Fruit fly (Drosophila melanogaster) whole organism, embryonic: ENCODE results near the gene Jhbp1.

Source experiments
- Abd-B ChIP-seq: fragments of 200-800 bp; sonication (Bioruptor generic); optimal IDR thresholded peaks from 2 replicates; lab custom pipeline; 2018; ENCODE audit warnings: missing biosample characterization, mild to moderate bottlenecking, missing genetic modification characterization, moderate library complexity
- Asciz ChIP-seq: fragments of 200-800 bp; sonication (Bioruptor generic); optimal IDR thresholded peaks from 2 replicates; lab custom pipeline; 2017; ENCODE audit warnings: missing biosample characterization, mild to moderate bottlenecking, missing genetic modification characterization, missing genetic modification reagents
- Atf-2 ChIP-seq: fragments of 200-800 bp; sonication (Bioruptor generic); optimal IDR thresholded peaks from 2 replicates; lab custom pipeline; 2016; ENCODE audit warnings: missing biosample characterization, missing genetic modification characterization
- C15 ChIP-seq: fragments of 200-800 bp; sonication (Bioruptor generic); IDR thresholded peaks from 3 replicates; pipeline ENCODE4 v1.3.6; 2022; ENCODE audit warnings: missing biosample characterization, missing genetic modification characterization
- CG10979 ChIP-seq: fragments of 200-800 bp; sonication (Bioruptor generic); optimal IDR thresholded peaks from 2 replicates; lab custom pipeline; 2018; ENCODE audit warnings: missing biosample characterization, mild to moderate bottlenecking, missing genetic modification characterization, moderate library complexity
- CG11504 ChIP-seq: fragments of 200-800 bp; sonication (Bioruptor generic); optimal IDR thresholded peaks from 3 replicates; lab custom pipeline; 2019; ENCODE audit warnings: missing biosample characterization, mild to moderate bottlenecking, missing genetic modification characterization, moderate library complexity
- CG12391 ChIP-seq: fragments of 200-800 bp; sonication (Bioruptor generic); optimal IDR thresholded peaks from 3 replicates; lab custom pipeline; 2018; ENCODE audit warnings: missing biosample characterization, mild to moderate bottlenecking, missing genetic modification characterization, moderate library complexity
- CG14667 ChIP-seq: fragments of 200-800 bp; sonication (Bioruptor generic); IDR thresholded peaks from 2 replicates; pipeline ENCODE4 v1.3.6; 2022; ENCODE audit warnings: missing biosample characterization, missing genetic modification characterization
- CG14965 ChIP-seq: fragments of 200-800 bp; sonication (Bioruptor generic); optimal IDR thresholded peaks from 2 replicates; lab custom pipeline; 2016; ENCODE audit warnings: missing biosample characterization, missing genetic modification characterization, borderline replicate concordance
- CG15479 ChIP-seq: fragments of 200-800 bp; sonication (Bioruptor generic); optimal IDR thresholded peaks from 3 replicates; lab custom pipeline; 2019; ENCODE audit warnings: missing biosample characterization, mild to moderate bottlenecking, missing genetic modification characterization, moderate library complexity
- CG15696 ChIP-seq: fragments of 200-800 bp; sonication (Bioruptor generic); optimal IDR thresholded peaks from 2 replicates; lab custom pipeline; 2019; ENCODE audit warnings: missing biosample characterization, mild to moderate bottlenecking, missing genetic modification characterization, moderate library complexity
- CG1603 ChIP-seq: fragments of 200-800 bp; sonication (Bioruptor generic); optimal IDR thresholded peaks from 2 replicates; lab custom pipeline; 2019; ENCODE audit warnings: missing biosample characterization, mild to moderate bottlenecking, missing genetic modification characterization, moderate library complexity
- CG16863 ChIP-seq: fragments of 200-800 bp; sonication (Bioruptor generic); optimal IDR thresholded peaks from 3 replicates; lab custom pipeline; 2016; ENCODE audit warnings: missing biosample characterization, missing genetic modification characterization
- CG17328 ChIP-seq: fragments of 200-800 bp; sonication (Bioruptor generic); IDR thresholded peaks from 2 replicates; pipeline ENCODE4 v1.3.6; 2022; ENCODE audit warnings: missing biosample characterization, missing genetic modification characterization
- CG17802 ChIP-seq: fragments of 200-800 bp; sonication (Bioruptor generic); optimal IDR thresholded peaks from 2 replicates; lab custom pipeline; 2018; ENCODE audit warnings: missing biosample characterization, mild to moderate bottlenecking, missing genetic modification characterization, moderate library complexity
- CG18764 ChIP-seq: fragments of 200-800 bp; sonication (Bioruptor generic); optimal IDR thresholded peaks from 3 replicates; lab custom pipeline; 2016; ENCODE audit warnings: missing biosample characterization, missing genetic modification characterization
- CG2116 ChIP-seq: fragments of 200-800 bp; sonication (Bioruptor generic); optimal IDR thresholded peaks from 3 replicates; lab custom pipeline; 2018; ENCODE audit warnings: missing biosample characterization, mild to moderate bottlenecking, missing genetic modification characterization
- CG31224 ChIP-seq: fragments of 200-800 bp; sonication (Bioruptor generic); IDR thresholded peaks from 2 replicates; pipeline ENCODE4 v1.3.6; 2022; ENCODE audit warnings: missing biosample characterization, missing genetic modification characterization
- CG31365 ChIP-seq: fragments of 200-800 bp; sonication (Bioruptor generic); optimal IDR thresholded peaks from 2 replicates; lab custom pipeline; 2018; ENCODE audit warnings: missing biosample characterization, mild to moderate bottlenecking, missing genetic modification characterization
- CG3281 ChIP-seq: fragments of 200-800 bp; sonication (Bioruptor generic); optimal IDR thresholded peaks from 3 replicates; lab custom pipeline; 2017; ENCODE audit warnings: missing biosample characterization, mild to moderate bottlenecking, missing genetic modification characterization
- CG3838 ChIP-seq: fragments of 200-800 bp; sonication (Bioruptor generic); optimal IDR thresholded peaks from 3 replicates; lab custom pipeline; 2016; ENCODE audit warnings: missing biosample characterization, missing genetic modification characterization
- CG43689 ChIP-seq: fragments of 200-800 bp; sonication (Bioruptor generic); IDR thresholded peaks from 2 replicates; pipeline ENCODE4 v1.3.6; 2022; ENCODE audit warnings: missing biosample characterization, missing genetic modification characterization
- CG4854 ChIP-seq: fragments of 200-800 bp; sonication (Bioruptor generic); optimal IDR thresholded peaks from 2 replicates; lab custom pipeline; 2016; ENCODE audit warnings: missing biosample characterization, missing genetic modification characterization, inconsistent platforms
- CG7556 ChIP-seq: fragments of 200-800 bp; sonication (Bioruptor generic); optimal IDR thresholded peaks from 2 replicates; lab custom pipeline; 2017; ENCODE audit warnings: missing biosample characterization, mild to moderate bottlenecking, missing genetic modification characterization
- CG7928 ChIP-seq: fragments of 200-800 bp; sonication (Bioruptor generic); optimal IDR thresholded peaks from 2 replicates; lab custom pipeline; 2017; ENCODE audit warnings: missing biosample characterization, mild to moderate bottlenecking, missing genetic modification characterization
- CG8944 ChIP-seq: fragments of 200-800 bp; sonication (Bioruptor generic); optimal IDR thresholded peaks from 3 replicates; lab custom pipeline; 2016; ENCODE audit warnings: missing biosample characterization, missing genetic modification characterization
- H2.0 ChIP-seq: fragments of 200-800 bp; sonication (Bioruptor generic); IDR thresholded peaks from 2 replicates; pipeline ENCODE4 v1.3.6; 2022; ENCODE audit warnings: missing biosample characterization, missing genetic modification characterization
- HLH4C ChIP-seq: fragments of 200-800 bp; sonication (Bioruptor generic); IDR thresholded peaks from 3 replicates; pipeline ENCODE4 v1.3.6; 2022; ENCODE audit warnings: missing biosample characterization, missing genetic modification characterization; ENCODE audit not compliant: partially characterized antibody
- Hmr ChIP-seq: fragments of 200-800 bp; sonication (Bioruptor generic); optimal IDR thresholded peaks from 3 replicates; lab custom pipeline; 2017; ENCODE audit warnings: mild to moderate bottlenecking, missing biosample characterization, missing genetic modification reagents, missing genetic modification characterization
- Sry-β ChIP-seq: fragments of 200-800 bp; sonication (Bioruptor generic); optimal IDR thresholded peaks from 2 replicates; lab custom pipeline; 2018; ENCODE audit warnings: missing biosample characterization, mild to moderate bottlenecking, missing genetic modification characterization, moderate library complexity
- amos ChIP-seq: fragments of 200-800 bp; sonication (Bioruptor generic); IDR thresholded peaks from 2 replicates; pipeline ENCODE4 v1.3.6; 2022; ENCODE audit warnings: missing biosample characterization, missing genetic modification characterization; ENCODE audit not compliant: partially characterized antibody
- ci ChIP-seq: fragments of 200-800 bp; sonication (Bioruptor generic); IDR thresholded peaks from 3 replicates; pipeline ENCODE4 v1.3.6; 2022; ENCODE audit warnings: missing biosample characterization, missing genetic modification characterization
- fd96Cb ChIP-seq: fragments of 200-800 bp; sonication (Bioruptor generic); optimal IDR thresholded peaks from 2 replicates; lab custom pipeline; 2018; ENCODE audit warnings: missing biosample characterization, mild to moderate bottlenecking, missing genetic modification characterization, moderate library complexity
- gsb ChIP-seq: fragments of 200-800 bp; sonication (Bioruptor generic); IDR thresholded peaks from 2 replicates; pipeline ENCODE4 v1.3.6; 2022; ENCODE audit warnings: missing biosample characterization, missing genetic modification characterization
- her ChIP-seq: fragments of 200-800 bp; sonication (Bioruptor generic); optimal IDR thresholded peaks from 2 replicates; lab custom pipeline; 2016; ENCODE audit warnings: missing biosample characterization, missing genetic modification characterization
- inv ChIP-seq: fragments of 200-800 bp; sonication (Bioruptor generic); IDR thresholded peaks from 2 replicates; pipeline ENCODE4 v1.3.6; 2022; ENCODE audit warnings: missing biosample characterization, missing genetic modification characterization; ENCODE audit not compliant: partially characterized antibody
- lola ChIP-seq, 3 experiments: fragments of >200 bp in 2 of 3; fragments of 200-800 bp in 1 of 3; sonication (Bioruptor generic) in 1 of 3; optimal IDR thresholded peaks; 2 replicates each; lab custom pipeline; 2017 to 2019; ENCODE audit warnings: missing biosample characterization in 3 of 3, missing genetic modification characterization in 3 of 3, mild to moderate bottlenecking in 1 of 3, moderate library complexity in 1 of 3
- nmo ChIP-seq: fragments of 200-800 bp; sonication (Bioruptor generic); optimal IDR thresholded peaks from 2 replicates; lab custom pipeline; 2018; ENCODE audit warnings: missing biosample characterization, mild to moderate bottlenecking, missing genetic modification characterization, moderate library complexity
- otp ChIP-seq: fragments of 200-800 bp; sonication (Bioruptor generic); IDR thresholded peaks from 3 replicates; pipeline ENCODE4, ENCODE4 v1.3.6; 2022; ENCODE audit warnings: missing biosample characterization, missing genetic modification characterization
- ranshi ChIP-seq: fragments of 200-800 bp; sonication (Bioruptor generic); IDR thresholded peaks from 2 replicates; pipeline ENCODE4 v1.3.6; 2022; ENCODE audit warnings: missing biosample characterization, missing genetic modification characterization
- repo ChIP-seq: fragments of 200-800 bp; sonication (Bioruptor generic); optimal IDR thresholded peaks from 2 replicates; lab custom pipeline; 2016; ENCODE audit warnings: missing biosample characterization, missing genetic modification characterization
- slbo ChIP-seq: fragments of 200-800 bp; sonication (Bioruptor generic); IDR thresholded peaks from 2 replicates; pipeline ENCODE4 v1.3.6; 2022; ENCODE audit warnings: missing biosample characterization, missing genetic modification characterization
- stc ChIP-seq: fragments of 200-800 bp; sonication (Bioruptor generic); IDR thresholded peaks from 2 replicates; pipeline ENCODE4 v1.3.6; 2022; ENCODE audit warnings: missing biosample characterization, missing genetic modification characterization
- stwl ChIP-seq: fragments of 200-800 bp; sonication (Bioruptor generic); optimal IDR thresholded peaks from 3 replicates; lab custom pipeline; 2018; ENCODE audit warnings: missing biosample characterization, mild to moderate bottlenecking, missing genetic modification characterization, moderate library complexity
- yki ChIP-seq: fragments of >200 bp; optimal IDR thresholded peaks from 3 replicates; lab custom pipeline; 2018
- zfh1 ChIP-seq: fragments of 200-800 bp; sonication (Bioruptor generic); IDR thresholded peaks from 3 replicates; pipeline ENCODE4 v1.3.6; 2022; ENCODE audit warnings: missing biosample characterization, missing genetic modification characterization

Gene Jhbp1

dm6 chr3R:4969199-4969778, 4.0 kb downstream of the Jhbp1 start (continued):
- TF ChIP-seq CG1603 (tag; lab: Kevin White, UChicago) (peak; percentile 7), CG12391 (tag; lab: Kevin White, UChicago) (no peak), stwl (tag; lab: Kevin White, UChicago) (peak; percentile 30), ci (GFP tag; lab: Robert Waterston, UW) (0 out of 3 replicates have a peak, but pooled peaks have one; percentile 12), gsb (GFP tag; lab: Robert Waterston, UW) (no peak), CG43689 (no peak)

dm6 chr3R:4970415-4971140, 5.3 kb downstream of the Jhbp1 start:
- TF ChIP-seq lola (GFP tag; optimal IDR thresholded peaks at IDR 0.05; lab: Kevin White, UChicago) (no peak), Hmr (peak; percentile 82), CG11504 (tag; lab: Kevin White, UChicago) (peak; percentile 59), Sry-β (GFP tag; lab: Kevin White, UChicago) (no peak), Abd-B (GFP tag; lab: Kevin White, UChicago) (peak; percentile 69), yki (peak; percentile 1), CG10979 (peak; percentile 63), otp (GFP tag; lab: Robert Waterston, UW) (peak; percentile 58; the same call in 1 of the 3 replicates), CG7928 (GFP tag; lab: Kevin White, UChicago) (peak; percentile 93), amos (GFP tag; lab: Robert Waterston, UW) (peak; percentile 78), zfh1 (GFP tag; lab: Robert Waterston, UW) (peak; percentile 82), CG31224 (GFP tag; lab: Robert Waterston, UW) (no peak), stwl (tag; lab: Kevin White, UChicago) (peak; percentile 17), CG15696 (peak; percentile 83), CG17328 (GFP tag; lab: Robert Waterston, UW) (peak; percentile 66), CG18764 (GFP tag; lab: Kevin White, UChicago) (peak; percentile 13), nmo (GFP tag; lab: Kevin White, UChicago) (peak; percentile 56), CG15479 (GFP tag; lab: Kevin White, UChicago) (no peak), CG17802 (peak; percentile 4), her (GFP tag; lab: Kevin White, UChicago) (peak; percentile 33), repo (GFP tag; lab: Kevin White, UChicago) (peak; percentile 67), CG14965 (GFP tag; lab: Kevin White, UChicago) (peak; percentile 71), CG16863 (GFP tag; lab: Kevin White, UChicago) (peak; percentile 51), CG7556 (no peak), Asciz (GFP tag; lab: Kevin White, UChicago) (no peak), CG2116 (GFP tag; lab: Kevin White, UChicago) (peak; percentile 21), HLH4C (GFP tag; lab: Robert Waterston, UW) (peak; percentile 59; the same call in 2 of the 3 replicates), CG3838 (GFP tag; lab: Kevin White, UChicago) (no peak), CG8944 (GFP tag; lab: Kevin White, UChicago) (peak; percentile 73), CG3281 (GFP tag; lab: Kevin White, UChicago) (no peak), CG31365 (tag; lab: Kevin White, UChicago) (peak; percentile 100), CG4854 (GFP tag; lab: Kevin White, UChicago) (peak; percentile 20), fd96Cb (peak; percentile 36), stc (GFP tag; lab: Robert Waterston, UW) (peak; percentile 43; the same call in 1 of the 2 replicates), C15 (GFP tag; lab: Robert Waterston, UW) (0 out of 3 replicates have a peak, but pooled peaks have one; percentile 10), ranshi (GFP tag; lab: Robert Waterston, UW) (peak; percentile 66; the same call in 1 of the 2 replicates), CG14667 (GFP tag; lab: Robert Waterston, UW) (no peak), slbo (GFP tag; lab: Robert Waterston, UW) (peak; percentile 85), H2.0 (GFP tag; lab: Robert Waterston, UW) (peak; percentile 44; the same call in 1 of the 2 replicates), inv (GFP tag; lab: Robert Waterston, UW) (peak; percentile 48; the same call in 1 of the 2 replicates), Atf-2 (peak; percentile 70)
